Worm (Caenorhabditis elegans) whole organism, early embryonic: ENCODE results near the gene fut-6.

Experiments used
- B0310.2 ChIP-seq: sonication (generic microtip); optimal IDR thresholded peaks from 2 replicates; lab custom pipeline; 2016; ENCODE audit warnings: mild to moderate bottlenecking, missing genetic modification characterization, missing compliant biosample characterization
- F13C5.2 ChIP-seq: sonication (generic microtip); optimal IDR thresholded peaks from 2 replicates; lab custom pipeline; 2017; ENCODE audit warnings: mild to moderate bottlenecking, missing genetic modification characterization, inconsistent platforms, missing compliant biosample characterization
- aly-1 ChIP-seq: sonication (generic microtip); optimal IDR thresholded peaks from 2 replicates; lab custom pipeline; 2016; ENCODE audit warnings: missing genetic modification characterization, missing compliant biosample characterization
- ama-1 ChIP-seq: fragments of 150-350 bp; optimal IDR thresholded peaks from 2 replicates; lab custom pipeline; 2014
- ceh-13 ChIP-seq: fragments of 200-800 bp; sonication (Bioruptor generic); optimal IDR thresholded peaks from 2 replicates; lab custom pipeline; 2018; ENCODE audit warnings: mild to moderate bottlenecking, missing genetic modification characterization, missing compliant biosample characterization
- ceh-36 ChIP-seq: sonication (generic microtip); optimal IDR thresholded peaks from 2 replicates; lab custom pipeline; 2016; ENCODE audit warnings: missing genetic modification characterization, inconsistent platforms, missing compliant biosample characterization
- ets-7 ChIP-seq: sonication (generic microtip); optimal IDR thresholded peaks from 2 replicates; lab custom pipeline; 2016; ENCODE audit warnings: missing genotype, missing genetic modification characterization, missing compliant biosample characterization
- flt-1 ChIP-seq: fragments of 200-800 bp; sonication (Bioruptor generic); IDR thresholded peaks from 2 replicates; pipeline ENCODE4 v1.3.6; 2022; ENCODE audit warnings: missing genetic modification characterization, missing compliant biosample characterization
- hmbx-1 ChIP-seq: sonication (generic microtip); optimal IDR thresholded peaks from 2 replicates; lab custom pipeline; 2016; ENCODE audit warnings: mild to moderate bottlenecking, missing genetic modification characterization, missing compliant biosample characterization
- hmg-4 ChIP-seq: fragments of 200-800 bp; sonication (Bioruptor generic); optimal IDR thresholded peaks from 2 replicates; lab custom pipeline; 2018; ENCODE audit warnings: mild to moderate bottlenecking, missing genetic modification characterization, missing compliant biosample characterization
- hnd-1 ChIP-seq: sonication (generic microtip); optimal IDR thresholded peaks from 2 replicates; lab custom pipeline; 2016; ENCODE audit warnings: missing genetic modification characterization, missing compliant biosample characterization
- pes-1 ChIP-seq: fragments of 200-800 bp; sonication (Bioruptor generic); IDR thresholded peaks from 2 replicates; pipeline ENCODE4 v1.3.6; 2022; ENCODE audit warnings: missing genetic modification reagents, missing genetic modification characterization, missing compliant biosample characterization
- scrt-1 ChIP-seq: fragments of 200-800 bp; sonication (Bioruptor generic); IDR thresholded peaks from 2 replicates; pipeline ENCODE4 v1.3.6; 2022; ENCODE audit warnings: missing genetic modification characterization, missing compliant biosample characterization
- sea-1 ChIP-seq: fragments of 200-800 bp; sonication (Bioruptor generic); conservative IDR thresholded peaks from 2 replicates; pipeline ENCODE4 v1.3.6; 2022; ENCODE audit warnings: missing genetic modification characterization, missing compliant biosample characterization
- tbx-11 ChIP-seq: fragments of 200-800 bp; sonication (Bioruptor generic); IDR thresholded peaks from 2 replicates; pipeline ENCODE4 v1.3.6; 2022; ENCODE audit warnings: missing genetic modification characterization, missing compliant biosample characterization
- tbx-37 ChIP-seq: fragments of 200-800 bp; sonication (Bioruptor generic); conservative IDR thresholded peaks from 2 replicates; pipeline ENCODE4 v1.3.6; 2022; ENCODE audit warnings: missing genetic modification reagents, missing genetic modification characterization, missing compliant biosample characterization
- tra-4 ChIP-seq: sonication (generic microtip); optimal IDR thresholded peaks from 2 replicates; lab custom pipeline; 2017; ENCODE audit warnings: missing genetic modification characterization, missing compliant biosample characterization

Gene fut-6

ce11 chrII:4673670-4674069 is 17.9 kb upstream of the fut-6 start:
- TF ChIP-seq pes-1, result no peak
- TF ChIP-seq hnd-1 (tag; lab: Kevin White, UChicago), result no peak
- no peak for TF ChIP-seq scrt-1 (GFP tag; lab: Robert Waterston, UW)
- no peak for TF ChIP-seq hmbx-1 (tag; lab: Kevin White, UChicago)
- TF ChIP-seq F13C5.2, result no peak

- TF ChIP-seq F13C5.2 (no peak), flt-1 (no peak), aly-1 (tag; lab: Kevin White, UChicago) (no peak)
Observed at ce11 chrII:4673242-4673641, 17.5 kb upstream of the fut-6 start.

- TF ChIP-seq hnd-1 (tag; lab: Kevin White, UChicago) (no peak), tra-4 (tag; lab: Kevin White, UChicago) (no peak), sea-1 (GFP tag; lab: Robert Waterston, UW) (no peak), hmg-4 (GFP tag; lab: Kevin White, UChicago) (peak; percentile 25), tbx-37 (no peak), ceh-13 (GFP tag; lab: Kevin White, UChicago) (no peak), ets-7 (tag; lab: Kevin White, UChicago) (no peak), aly-1 (tag; lab: Kevin White, UChicago) (no peak), ama-1 (no peak), F13C5.2 (peak; percentile 49), scrt-1 (GFP tag; lab: Robert Waterston, UW) (no peak)
Observed at ce11 chrII:4672584-4673110, 16.9 kb upstream of the fut-6 start, which contains the start of the genes clec-140 and hmg-11. clec-140 (plus strand) TSS chrII:4673060. hmg-11 (plus strand) TSS chrII:4673085.

- TF ChIP-seq pes-1 (no peak), hmg-4 (GFP tag; lab: Kevin White, UChicago) (no peak), ets-7 (tag; lab: Kevin White, UChicago) (no peak), hnd-1 (tag; lab: Kevin White, UChicago) (no peak), tbx-37 (no peak), hmbx-1 (tag; lab: Kevin White, UChicago) (no peak), ama-1 (no peak), tbx-11 (GFP tag; lab: Robert Waterston, UW) (no peak), ceh-36 (tag; lab: Kevin White, UChicago) (no peak), aly-1 (tag; lab: Kevin White, UChicago) (no peak), B0310.2 (no peak), sea-1 (GFP tag; lab: Robert Waterston, UW) (no peak), ceh-13 (GFP tag; lab: Kevin White, UChicago) (no peak), F13C5.2 (no peak), tra-4 (tag; lab: Kevin White, UChicago) (no peak), flt-1 (no peak), scrt-1 (GFP tag; lab: Robert Waterston, UW) (no peak)
Observed at ce11 chrII:4671692-4672091, 16.0 kb upstream of the fut-6 start, which contains the start of gene T05A7.6. T05A7.6 (minus strand) TSS chrII:4671792.

ce11 chrII:4667572-4667971 is 11.8 kb upstream of the fut-6 start, which contains the start of gene fut-5:
fut-5 (minus strand) TSS chrII:4667672.
- no peak for TF ChIP-seq hmbx-1 (tag; lab: Kevin White, UChicago)
- no peak for TF ChIP-seq hnd-1 (tag; lab: Kevin White, UChicago)
- no peak for TF ChIP-seq ama-1

ce11 chrII:4665359-4665758 is 9.6 kb upstream of the fut-6 start, which contains the start of gene T05A7.11:
T05A7.11 (minus strand) TSS chrII:4665459.
- TF ChIP-seq tbx-37 (no peak), ets-7 (tag; lab: Kevin White, UChicago) (no peak), scrt-1 (GFP tag; lab: Robert Waterston, UW) (no peak), hmbx-1 (tag; lab: Kevin White, UChicago) (no peak), tbx-11 (GFP tag; lab: Robert Waterston, UW) (no peak), ceh-36 (tag; lab: Kevin White, UChicago) (no peak), tra-4 (tag; lab: Kevin White, UChicago) (no peak), hnd-1 (tag; lab: Kevin White, UChicago) (no peak), ama-1 (no peak), sea-1 (GFP tag; lab: Robert Waterston, UW) (no peak), B0310.2 (no peak), pes-1 (no peak), flt-1 (no peak), F13C5.2 (no peak), ceh-13 (GFP tag; lab: Kevin White, UChicago) (no peak), aly-1 (tag; lab: Kevin White, UChicago) (no peak), hmg-4 (GFP tag; lab: Kevin White, UChicago) (no peak)

ce11 chrII:4663186-4663585 is 7.5 kb upstream of the fut-6 start, which contains the start of gene T05A7.12:
T05A7.12 (minus strand) TSS chrII:4663286.
- no peak for TF ChIP-seq hmg-4 (GFP tag; lab: Kevin White, UChicago)
- TF ChIP-seq B0310.2, result no peak
- TF ChIP-seq tbx-37, result no peak
- TF ChIP-seq tbx-11 (GFP tag; lab: Robert Waterston, UW), result no peak
- TF ChIP-seq scrt-1 (GFP tag; lab: Robert Waterston, UW), result no peak
- no peak for TF ChIP-seq pes-1
- TF ChIP-seq ceh-36 (tag; lab: Kevin White, UChicago), result no peak
- no peak for TF ChIP-seq sea-1 (GFP tag; lab: Robert Waterston, UW)
- no peak for TF ChIP-seq ama-1
- no peak for TF ChIP-seq aly-1 (tag; lab: Kevin White, UChicago)
- no peak for TF ChIP-seq tra-4 (tag; lab: Kevin White, UChicago)
- TF ChIP-seq F13C5.2, result no peak
- TF ChIP-seq ceh-13 (GFP tag; lab: Kevin White, UChicago), result no peak
- no peak for TF ChIP-seq flt-1
- no peak for TF ChIP-seq hnd-1 (tag; lab: Kevin White, UChicago)
- no peak for TF ChIP-seq ets-7 (tag; lab: Kevin White, UChicago)
- no peak for TF ChIP-seq hmbx-1 (tag; lab: Kevin White, UChicago)

ce11 chrII:4661278-4661677 is 5.5 kb upstream of the fut-6 start, which contains the start of gene T05A7.13:
T05A7.13 (minus strand) TSS chrII:4661378.
- TF ChIP-seq tbx-11 (GFP tag; lab: Robert Waterston, UW) (no peak), ets-7 (tag; lab: Kevin White, UChicago) (no peak), scrt-1 (GFP tag; lab: Robert Waterston, UW) (no peak), ceh-13 (GFP tag; lab: Kevin White, UChicago) (no peak), sea-1 (GFP tag; lab: Robert Waterston, UW) (no peak), hmbx-1 (tag; lab: Kevin White, UChicago) (no peak), pes-1 (no peak), tra-4 (tag; lab: Kevin White, UChicago) (no peak), aly-1 (tag; lab: Kevin White, UChicago) (no peak), ama-1 (no peak), ceh-36 (tag; lab: Kevin White, UChicago) (no peak), flt-1 (no peak), tbx-37 (no peak), hmg-4 (GFP tag; lab: Kevin White, UChicago) (no peak)
